Worm (Caenorhabditis elegans) whole organism, late embryonic: Measurements from ENCODE around the gene vdac-1.

Experiments
- F13H6.1 ChIP-seq: sonication (generic microtip); optimal IDR thresholded peaks from 2 replicates; lab custom pipeline; 2016; ENCODE audit warnings: missing genetic modification characterization, missing compliant biosample characterization
- K09A11.1 ChIP-seq: sonication (generic microtip); optimal IDR thresholded peaks from 2 replicates; lab custom pipeline; 2017; ENCODE audit warnings: antibody characterized with exemption, mild to moderate bottlenecking, missing genetic modification characterization, missing compliant biosample characterization; ENCODE audit not compliant: insufficient read depth
- T23F11.4 ChIP-seq: fragments of 200-800 bp; sonication (Bioruptor generic); optimal IDR thresholded peaks from 2 replicates; lab custom pipeline; 2018; ENCODE audit warnings: mild to moderate bottlenecking, missing genetic modification characterization, missing compliant biosample characterization
- Y22D7AL.16 ChIP-seq: sonication (generic microtip); optimal IDR thresholded peaks from 2 replicates; lab custom pipeline; 2016; ENCODE audit warnings: missing genetic modification characterization, missing compliant biosample characterization
- ahr-1 ChIP-seq: sonication (generic microtip); optimal IDR thresholded peaks from 2 replicates; lab custom pipeline; 2016; ENCODE audit warnings: missing genetic modification characterization, missing compliant biosample characterization
- ceh-14 ChIP-seq: sonication (generic microtip); optimal IDR thresholded peaks from 2 replicates; lab custom pipeline; 2016; ENCODE audit warnings: missing genotype, missing genetic modification characterization, missing compliant biosample characterization
- ceh-18 ChIP-seq: sonication (generic microtip); optimal IDR thresholded peaks from 2 replicates; lab custom pipeline; 2016; ENCODE audit warnings: missing genetic modification characterization, missing compliant biosample characterization
- ceh-19 ChIP-seq: fragments of 200-800 bp; sonication (Bioruptor generic); optimal IDR thresholded peaks from 2 replicates; lab custom pipeline; 2018; ENCODE audit warnings: mild to moderate bottlenecking, missing genetic modification characterization, missing compliant biosample characterization
- ceh-2 ChIP-seq: sonication (generic microtip); optimal IDR thresholded peaks from 2 replicates; lab custom pipeline; 2016; ENCODE audit warnings: missing genotype, missing genetic modification characterization, missing compliant biosample characterization
- ceh-22 ChIP-seq: sonication (generic microtip); optimal IDR thresholded peaks from 2 replicates; lab custom pipeline; 2017; ENCODE audit warnings: missing biosample characterization, missing genetic modification characterization
- ceh-24 ChIP-seq: sonication (generic microtip); optimal IDR thresholded peaks from 2 replicates; lab custom pipeline; 2016; ENCODE audit warnings: mild to moderate bottlenecking, missing genetic modification characterization, missing compliant biosample characterization
- ceh-31 ChIP-seq: sonication (generic microtip); optimal IDR thresholded peaks from 2 replicates; lab custom pipeline; 2016; ENCODE audit warnings: missing genetic modification characterization, missing compliant biosample characterization
- ceh-45 ChIP-seq: fragments of 200-800 bp; sonication (Bioruptor generic); IDR thresholded peaks from 2 replicates; pipeline ENCODE4 v1.3.6; 2022; ENCODE audit warnings: missing genetic modification reagents, missing genetic modification characterization, missing compliant biosample characterization
- ceh-6 ChIP-seq: fragments of 200-800 bp; sonication (Bioruptor generic); optimal IDR thresholded peaks from 2 replicates; lab custom pipeline; 2018; ENCODE audit warnings: mild to moderate bottlenecking, missing genetic modification characterization, missing compliant biosample characterization
- ceh-9 ChIP-seq: sonication (generic microtip); optimal IDR thresholded peaks from 2 replicates; lab custom pipeline; 2016; ENCODE audit warnings: mild to moderate bottlenecking, missing genetic modification characterization, inconsistent platforms, missing compliant biosample characterization
- dve-1 ChIP-seq: sonication (generic microtip); optimal IDR thresholded peaks from 2 replicates; lab custom pipeline; 2017; ENCODE audit warnings: antibody characterized with exemption, mild to moderate bottlenecking, missing genetic modification characterization, missing compliant biosample characterization
- elt-4 ChIP-seq: sonication (generic microtip); optimal IDR thresholded peaks from 2 replicates; lab custom pipeline; 2016; ENCODE audit warnings: missing genetic modification characterization, missing compliant biosample characterization
- fax-1 ChIP-seq: sonication (generic microtip); optimal IDR thresholded peaks from 2 replicates; lab custom pipeline; 2016; ENCODE audit warnings: missing genotype, missing genetic modification characterization, missing compliant biosample characterization
- fkh-10 ChIP-seq: fragments of 150-350 bp; optimal IDR thresholded peaks from 2 replicates; lab custom pipeline; 2014; ENCODE audit warnings: missing biosample characterization, missing genetic modification reagents, missing genetic modification characterization
- hlh-13 ChIP-seq: fragments of 200-800 bp; sonication (Bioruptor generic); optimal IDR thresholded peaks from 2 replicates; lab custom pipeline; 2018; ENCODE audit warnings: mild to moderate bottlenecking, missing genetic modification characterization, missing compliant biosample characterization
- hlh-15 ChIP-seq: sonication (generic microtip); optimal IDR thresholded peaks from 2 replicates; lab custom pipeline; 2016; ENCODE audit warnings: missing genetic modification characterization, missing compliant biosample characterization
- hlh-6 ChIP-seq: sonication (generic microtip); optimal IDR thresholded peaks from 2 replicates; lab custom pipeline; 2016; ENCODE audit warnings: missing genotype, missing genetic modification characterization, missing compliant biosample characterization
- lin-11 ChIP-seq: fragments of 200-800 bp; sonication (Bioruptor generic); optimal IDR thresholded peaks from 2 replicates; lab custom pipeline; 2018; ENCODE audit warnings: mild to moderate bottlenecking, missing genetic modification characterization, missing compliant biosample characterization
- mec-3 ChIP-seq: sonication (generic microtip); optimal IDR thresholded peaks from 2 replicates; lab custom pipeline; 2016; ENCODE audit warnings: borderline replicate concordance, missing genetic modification characterization, missing compliant biosample characterization
- nfya-1 ChIP-seq: sonication (generic microtip); optimal IDR thresholded peaks from 2 replicates; lab custom pipeline; 2017; ENCODE audit warnings: missing genetic modification characterization, mild to moderate bottlenecking, missing compliant biosample characterization, antibody characterized with exemption, moderate library complexity
- nhr-11 ChIP-seq: fragments of 150-350 bp; optimal IDR thresholded peaks from 2 replicates; lab custom pipeline; 2014; ENCODE audit warnings: missing biosample characterization, missing genetic modification characterization
- nhr-232 ChIP-seq: sonication (generic microtip); optimal IDR thresholded peaks from 2 replicates; lab custom pipeline; 2016; ENCODE audit warnings: missing genetic modification characterization, missing compliant biosample characterization
- npax-4 ChIP-seq: sonication (generic microtip); optimal IDR thresholded peaks from 2 replicates; lab custom pipeline; 2016; ENCODE audit warnings: missing genetic modification characterization, missing compliant biosample characterization
- pag-3 ChIP-seq: sonication (generic microtip); optimal IDR thresholded peaks from 2 replicates; lab custom pipeline; 2016; ENCODE audit warnings: missing compliant biosample characterization, missing genetic modification characterization, borderline replicate concordance
- pax-1 ChIP-seq: fragments of 150-350 bp; optimal IDR thresholded peaks from 2 replicates; lab custom pipeline; 2014; ENCODE audit warnings: missing biosample characterization, missing genetic modification characterization
- pha-4 ChIP-seq: fragments of 150-350 bp; optimal IDR thresholded peaks from 2 replicates; lab custom pipeline; 2018; ENCODE audit warnings: missing biosample characterization, missing genetic modification reagents, missing genetic modification characterization
- pqm-1 ChIP-seq: sonication (generic microtip); optimal IDR thresholded peaks from 2 replicates; lab custom pipeline; 2016; ENCODE audit warnings: missing genetic modification characterization, missing compliant biosample characterization
- ref-2 ChIP-seq: sonication (generic microtip); optimal IDR thresholded peaks from 2 replicates; lab custom pipeline; 2016; ENCODE audit warnings: missing genetic modification characterization, missing compliant biosample characterization
- sdc-2 ChIP-seq: sonication (generic microtip); optimal IDR thresholded peaks from 2 replicates; lab custom pipeline; 2016; ENCODE audit warnings: missing genotype, missing genetic modification characterization, missing compliant biosample characterization
- sox-2 ChIP-seq: fragments of 200-800 bp; sonication (Bioruptor generic); IDR thresholded peaks from 2 replicates; pipeline ENCODE4 v1.3.6; 2022; ENCODE audit warnings: missing genetic modification reagents, missing genetic modification characterization, missing compliant biosample characterization
- sox-4 ChIP-seq: sonication (generic microtip); optimal IDR thresholded peaks from 2 replicates; lab custom pipeline; 2017; ENCODE audit warnings: mild to moderate bottlenecking, missing genetic modification characterization, inconsistent platforms, missing compliant biosample characterization
- ttx-3 ChIP-seq: sonication (generic microtip); optimal IDR thresholded peaks from 2 replicates; lab custom pipeline; 2016; ENCODE audit warnings: missing genetic modification reagents, missing genetic modification characterization, missing compliant biosample characterization
- unc-3 ChIP-seq, 2 experiments: fragments of 200-800 bp in 1 of 2; sonication (Bioruptor generic) in 1 of 2; sonication (generic microtip) in 1 of 2; conservative IDR thresholded peaks in 1 of 2; optimal IDR thresholded peaks in 1 of 2; 2 replicates each; pipeline versions ENCODE4 v1.3.6 to Lab custom; 2016 to 2022; ENCODE audit warnings: missing compliant biosample characterization in 2 of 2, missing genetic modification characterization in 2 of 2, missing genetic modification reagents in 1 of 2
- unc-55 ChIP-seq: sonication (generic microtip); optimal IDR thresholded peaks from 2 replicates; lab custom pipeline; 2017; ENCODE audit warnings: missing biosample characterization, missing genetic modification reagents, missing genetic modification characterization
- zip-5 ChIP-seq: sonication (generic microtip); optimal IDR thresholded peaks from 2 replicates; lab custom pipeline; 2016; ENCODE audit warnings: missing genetic modification characterization, missing compliant biosample characterization
- ztf-16 ChIP-seq: sonication (generic microtip); optimal IDR thresholded peaks from 2 replicates; lab custom pipeline; 2017; ENCODE audit warnings: missing genetic modification characterization, missing compliant biosample characterization

The vdac-1 gene

DNA sequence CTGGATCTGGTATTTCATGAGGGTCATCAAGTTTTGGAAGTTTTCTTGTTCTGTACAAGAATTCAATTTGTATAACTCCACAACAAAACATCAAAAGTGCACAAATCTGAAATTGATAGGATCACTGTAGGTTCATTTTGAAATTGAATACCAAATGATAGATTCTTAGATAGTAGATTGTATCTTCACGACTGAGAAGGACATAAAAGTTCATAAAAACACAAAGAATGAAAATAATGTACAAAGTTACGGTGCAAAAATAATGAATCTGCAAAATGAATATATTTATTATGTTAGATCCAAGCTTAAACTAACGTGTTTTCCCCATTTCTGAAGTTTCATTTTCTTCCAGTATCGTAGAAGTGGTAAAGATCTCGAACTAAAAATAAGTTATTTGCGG is 6.8 kb downstream of the vdac-1 start:
- TF ChIP-seq zip-5 (tag; lab: Kevin White, UChicago) = no peak
- TF ChIP-seq npax-4 (tag; lab: Kevin White, UChicago) = no peak
- TF ChIP-seq elt-4 = no peak
- no peak for TF ChIP-seq ceh-9 (tag; lab: Kevin White, UChicago)
- no peak for TF ChIP-seq nhr-232 (tag; lab: Kevin White, UChicago)
- no peak for TF ChIP-seq ceh-24 (tag; lab: Kevin White, UChicago)
- no peak for TF ChIP-seq ceh-18
- no peak for TF ChIP-seq ceh-22 (tag; lab: Kevin White, UChicago)
- no peak for TF ChIP-seq lin-11 (tag; lab: Kevin White, UChicago)
- TF ChIP-seq T23F11.4 (GFP tag; lab: Kevin White, UChicago) = no peak
- TF ChIP-seq pax-1 (tag; lab: Kevin White, UChicago) = no peak
- TF ChIP-seq pag-3 (tag; lab: Kevin White, UChicago) = no peak
- TF ChIP-seq sdc-2 = no peak

DNA sequence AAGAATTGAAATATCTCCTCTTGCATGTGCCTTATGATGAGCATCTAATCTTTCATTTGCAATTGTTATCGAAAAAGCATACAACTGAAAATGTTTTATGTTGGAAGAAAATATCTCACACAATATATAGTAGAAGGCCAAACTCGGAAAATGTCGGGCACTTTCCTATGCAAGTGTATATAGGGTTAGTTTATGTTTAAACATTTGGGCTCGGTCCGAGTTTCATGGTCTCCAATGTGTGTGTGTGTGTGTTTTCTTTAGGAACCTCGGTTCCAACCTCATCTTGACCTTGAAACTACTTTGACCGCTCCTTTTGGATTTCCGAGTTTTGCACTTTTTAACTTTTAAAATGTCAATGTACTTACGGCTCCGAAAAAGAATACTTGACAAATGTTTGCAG is 8.4 kb downstream of the vdac-1 start:
- no peak for TF ChIP-seq F13H6.1 (tag; lab: Kevin White, UChicago)
- TF ChIP-seq fax-1 = no peak
- TF ChIP-seq hlh-6 (tag; lab: Kevin White, UChicago) = no peak
- TF ChIP-seq fkh-10 (GFP tag; lab: Kevin White, UChicago) = no peak
- no peak for TF ChIP-seq sox-4
- TF ChIP-seq mec-3 = no peak
- TF ChIP-seq ref-2 = no peak
- no peak for TF ChIP-seq ceh-2 (tag; lab: Kevin White, UChicago)
- no peak for TF ChIP-seq sox-2
- TF ChIP-seq ceh-31 (tag; lab: Kevin White, UChicago) = no peak
- TF ChIP-seq hlh-15 (tag; lab: Kevin White, UChicago) = no peak
- TF ChIP-seq ceh-22 (tag; lab: Kevin White, UChicago) = no peak

DNA sequence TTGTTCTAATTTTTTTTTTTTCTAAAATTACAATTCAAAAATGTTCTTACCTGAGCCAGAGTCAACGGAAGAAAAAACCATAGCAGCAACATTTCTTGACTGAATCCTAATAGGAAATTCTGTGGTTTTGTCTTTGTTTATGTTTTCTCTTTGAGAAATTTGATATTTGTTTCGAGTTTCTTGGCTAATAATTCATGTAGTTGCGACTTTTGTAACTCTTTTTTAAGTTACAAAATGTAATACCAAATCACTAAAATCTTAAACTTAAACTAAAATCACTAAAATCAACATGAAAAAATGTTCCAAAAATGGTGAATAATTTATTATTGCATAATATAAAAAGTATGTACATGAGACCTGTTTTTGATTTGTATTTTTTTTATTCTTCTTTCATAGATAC is 9.9 kb downstream of the vdac-1 start, which contains the start of gene egas-4:
TSS of gene egas-4 (minus strand) at position 101 of the 400 bp plus-strand sequence.
- no peak for TF ChIP-seq ceh-19
- TF ChIP-seq ceh-6 (GFP tag; lab: Kevin White, UChicago) = no peak
- TF ChIP-seq unc-3 (GFP tag; conservative IDR thresholded peaks at IDR 0.05; lab: Robert Waterston, UW) = no peak
- no peak for TF ChIP-seq unc-3 (tag; optimal IDR thresholded peaks at IDR 0.05; lab: Kevin White, UChicago)
- TF ChIP-seq, all 69 proteins: peak for 0

DNA sequence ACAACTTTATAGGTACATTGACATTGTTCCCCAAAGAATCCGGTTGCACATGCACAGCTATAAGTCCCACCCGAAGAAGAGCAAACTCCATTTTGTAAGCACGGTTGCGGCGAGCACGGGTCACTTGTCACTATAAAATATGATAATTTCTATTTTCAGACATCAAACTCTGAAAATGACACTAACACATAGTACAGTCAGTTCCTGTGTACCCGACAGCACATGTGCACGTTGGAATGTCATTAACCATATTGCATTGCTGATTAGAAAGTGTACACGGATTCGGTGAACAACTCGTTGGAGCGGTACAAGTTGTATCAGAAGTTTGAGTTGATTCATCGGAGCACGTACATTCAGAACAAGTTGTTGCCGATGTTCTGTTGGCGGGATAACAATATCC is 10.5 kb downstream of the vdac-1 start:
- no peak for TF ChIP-seq hlh-15 (tag; lab: Kevin White, UChicago)
- no peak for TF ChIP-seq Y22D7AL.16 (tag; lab: Kevin White, UChicago)
- no peak for TF ChIP-seq hlh-13 (GFP tag; lab: Kevin White, UChicago)
- TF ChIP-seq dve-1 (tag; lab: Kevin White, UChicago) = no peak
- no peak for TF ChIP-seq fkh-10 (GFP tag; lab: Kevin White, UChicago)
- no peak for TF ChIP-seq pax-1 (tag; lab: Kevin White, UChicago)
- TF ChIP-seq ttx-3 = no peak
- no peak for TF ChIP-seq ceh-24 (tag; lab: Kevin White, UChicago)
- TF ChIP-seq zip-5 (tag; lab: Kevin White, UChicago) = no peak
- TF ChIP-seq F13H6.1 (tag; lab: Kevin White, UChicago) = no peak
- no peak for TF ChIP-seq nhr-11
- TF ChIP-seq K09A11.1 (tag; lab: Kevin White, UChicago) = no peak
- TF ChIP-seq ceh-14 (tag; lab: Kevin White, UChicago) = no peak
- no peak for TF ChIP-seq ceh-45 (GFP tag; lab: Robert Waterston, UW)
- no peak for TF ChIP-seq unc-55 (GFP tag; lab: Kevin White, UChicago)
- no peak for TF ChIP-seq ztf-16 (tag; lab: Kevin White, UChicago)
- no peak for TF ChIP-seq pha-4
- TF ChIP-seq pqm-1 (tag; lab: Kevin White, UChicago) = no peak
- TF ChIP-seq nfya-1 (tag; lab: Kevin White, UChicago) = no peak
- no peak for TF ChIP-seq ahr-1 (tag; lab: Kevin White, UChicago)
